Fruit fly (Drosophila melanogaster) whole organism, embryonic: Measurements from ENCODE around the gene pbl.

Source experiments
- Bdp1 ChIP-seq: fragments of 200-800 bp; sonication (Bioruptor generic); optimal IDR thresholded peaks from 3 replicates; lab custom pipeline; 2016; ENCODE audit warnings: missing biosample characterization, missing genetic modification characterization
- CG10209 ChIP-seq: fragments of 200-800 bp; sonication (Bioruptor generic); optimal IDR thresholded peaks from 3 replicates; lab custom pipeline; 2017; ENCODE audit warnings: missing biosample characterization, mild to moderate bottlenecking, missing genetic modification characterization, missing genetic modification reagents
- CG10274 ChIP-seq: fragments of 200-800 bp; sonication (Bioruptor generic); optimal IDR thresholded peaks from 3 replicates; lab custom pipeline; 2017; ENCODE audit warnings: missing biosample characterization, mild to moderate bottlenecking, missing genetic modification characterization
- CG11504 ChIP-seq: fragments of 200-800 bp; sonication (Bioruptor generic); optimal IDR thresholded peaks from 3 replicates; lab custom pipeline; 2019; ENCODE audit warnings: missing biosample characterization, mild to moderate bottlenecking, missing genetic modification characterization, moderate library complexity
- CG13287 ChIP-seq: fragments of 200-800 bp; sonication (Bioruptor generic); IDR thresholded peaks from 2 replicates; pipeline ENCODE4 v1.3.6; 2022; ENCODE audit warnings: missing biosample characterization, missing genetic modification characterization; ENCODE audit not compliant: partially characterized antibody
- CG13775 ChIP-seq: fragments of 200-800 bp; sonication (Bioruptor generic); optimal IDR thresholded peaks from 3 replicates; lab custom pipeline; 2017; ENCODE audit warnings: missing biosample characterization, mild to moderate bottlenecking, missing genetic modification characterization
- CG14667 ChIP-seq: fragments of 200-800 bp; sonication (Bioruptor generic); IDR thresholded peaks from 2 replicates; pipeline ENCODE4 v1.3.6; 2022; ENCODE audit warnings: missing biosample characterization, missing genetic modification characterization
- CG15601 ChIP-seq: fragments of 200-800 bp; sonication (Bioruptor generic); optimal IDR thresholded peaks from 3 replicates; lab custom pipeline; 2019; ENCODE audit warnings: missing biosample characterization, mild to moderate bottlenecking, missing genetic modification characterization, moderate library complexity
- CG1602 ChIP-seq: fragments of 200-800 bp; sonication (Bioruptor generic); optimal IDR thresholded peaks from 3 replicates; lab custom pipeline; 2016; ENCODE audit warnings: missing biosample characterization, missing genetic modification characterization
- CG1647 ChIP-seq: fragments of 200-800 bp; sonication (Bioruptor generic); optimal IDR thresholded peaks from 3 replicates; lab custom pipeline; 2016; ENCODE audit warnings: missing biosample characterization, missing genetic modification characterization
- CG17359 ChIP-seq: fragments of 200-800 bp; sonication (Bioruptor generic); optimal IDR thresholded peaks from 3 replicates; lab custom pipeline; 2018; ENCODE audit warnings: missing biosample characterization, mild to moderate bottlenecking, missing genetic modification characterization, moderate library complexity
- CG17361 ChIP-seq: fragments of 200-800 bp; sonication (Bioruptor generic); IDR thresholded peaks from 3 replicates; pipeline ENCODE4 v1.3.6; 2022; ENCODE audit warnings: missing biosample characterization, missing genetic modification characterization
- CG17568 ChIP-seq: fragments of 200-800 bp; sonication (Bioruptor generic); optimal IDR thresholded peaks from 2 replicates; lab custom pipeline; 2018; ENCODE audit warnings: missing biosample characterization, mild to moderate bottlenecking, missing genetic modification characterization, moderate library complexity
- CG18764 ChIP-seq: fragments of 200-800 bp; sonication (Bioruptor generic); optimal IDR thresholded peaks from 3 replicates; lab custom pipeline; 2016; ENCODE audit warnings: missing biosample characterization, missing genetic modification characterization
- CG33557 ChIP-seq: fragments of 200-800 bp; sonication (Bioruptor generic); optimal IDR thresholded peaks from 2 replicates; lab custom pipeline; 2019; ENCODE audit warnings: missing biosample characterization, mild to moderate bottlenecking, missing genetic modification characterization, moderate library complexity
- CG4328 ChIP-seq: fragments of 200-800 bp; sonication (Bioruptor generic); optimal IDR thresholded peaks from 3 replicates; lab custom pipeline; 2017; ENCODE audit warnings: missing biosample characterization, missing genetic modification reagents, missing genetic modification characterization
- CG6765 ChIP-seq: fragments of 200-800 bp; sonication (Bioruptor generic); optimal IDR thresholded peaks from 3 replicates; lab custom pipeline; 2017; ENCODE audit warnings: missing biosample characterization, mild to moderate bottlenecking, missing genetic modification characterization
- CG6813 ChIP-seq: fragments of 200-800 bp; sonication (Bioruptor generic); optimal IDR thresholded peaks from 2 replicates; lab custom pipeline; 2017; ENCODE audit warnings: missing biosample characterization, missing genetic modification characterization, mild to moderate bottlenecking, moderate library complexity, missing genetic modification reagents
- CG6854 ChIP-seq: fragments of 200-800 bp; sonication (Bioruptor generic); optimal IDR thresholded peaks from 3 replicates; lab custom pipeline; 2017; ENCODE audit warnings: missing biosample characterization, mild to moderate bottlenecking, missing genetic modification characterization
- CG7372 ChIP-seq: fragments of 200-800 bp; sonication (Bioruptor generic); IDR thresholded peaks from 2 replicates; pipeline ENCODE4 v1.3.6; 2022; ENCODE audit warnings: missing biosample characterization, missing genetic modification characterization
- CG8089 ChIP-seq: fragments of 200-800 bp; sonication (Bioruptor generic); optimal IDR thresholded peaks from 3 replicates; lab custom pipeline; 2016; ENCODE audit warnings: missing biosample characterization, missing genetic modification characterization
- CG8281 ChIP-seq: fragments of 200-800 bp; sonication (Bioruptor generic); optimal IDR thresholded peaks from 2 replicates; lab custom pipeline; 2018; ENCODE audit warnings: missing biosample characterization, mild to moderate bottlenecking, missing genetic modification characterization, moderate library complexity
- Dfd ChIP-seq, 2 experiments: fragments of >200 bp; optimal IDR thresholded peaks; 2 replicates each; lab custom pipeline; 2017; ENCODE audit warnings: missing biosample characterization in 2 of 2, missing genetic modification characterization in 2 of 2
- Dip3 ChIP-seq: fragments of 200-800 bp; sonication (Bioruptor generic); optimal IDR thresholded peaks from 3 replicates; lab custom pipeline; 2016; ENCODE audit warnings: missing biosample characterization, missing genetic modification characterization
- Dp ChIP-seq: fragments of 200-800 bp; sonication (Bioruptor generic); optimal IDR thresholded peaks from 2 replicates; lab custom pipeline; 2018; ENCODE audit warnings: missing biosample characterization, mild to moderate bottlenecking, missing genetic modification characterization, moderate library complexity
- ERR ChIP-seq: fragments of 200-800 bp; sonication (Bioruptor generic); optimal IDR thresholded peaks from 2 replicates; lab custom pipeline; 2016; ENCODE audit warnings: missing biosample characterization, missing genetic modification characterization
- Kr ChIP-seq: fragments of 200-800 bp; sonication (Bioruptor generic); optimal IDR thresholded peaks from 2 replicates; lab custom pipeline; 2017; ENCODE audit warnings: missing biosample characterization, mild to moderate bottlenecking, missing genetic modification characterization
- MTF-1 ChIP-seq: fragments of 200-800 bp; sonication (Bioruptor generic); optimal IDR thresholded peaks from 2 replicates; lab custom pipeline; 2018; ENCODE audit warnings: missing biosample characterization, mild to moderate bottlenecking, missing genetic modification characterization, borderline replicate concordance
- Mes4 ChIP-seq: fragments of 200-800 bp; sonication (Bioruptor generic); optimal IDR thresholded peaks from 2 replicates; lab custom pipeline; 2016; ENCODE audit warnings: missing biosample characterization, missing genetic modification characterization
- Six4 ChIP-seq: fragments of 200-800 bp; sonication (Bioruptor generic); optimal IDR thresholded peaks from 2 replicates; lab custom pipeline; 2016; ENCODE audit warnings: missing biosample characterization, missing genetic modification characterization
- Vsx1 ChIP-seq: fragments of 200-800 bp; sonication (Bioruptor generic); optimal IDR thresholded peaks from 2 replicates; lab custom pipeline; 2017; ENCODE audit warnings: missing biosample characterization, mild to moderate bottlenecking, missing genetic modification characterization, missing genetic modification reagents
- Xrp1 ChIP-seq: fragments of 200-800 bp; sonication (Bioruptor generic); IDR thresholded peaks from 2 replicates; pipeline ENCODE4 v1.3.6; 2022; ENCODE audit warnings: missing biosample characterization, missing genetic modification characterization
- YL-1 ChIP-seq: fragments of 200-800 bp; sonication (Bioruptor generic); optimal IDR thresholded peaks from 3 replicates; lab custom pipeline; 2017; ENCODE audit warnings: missing biosample characterization, mild to moderate bottlenecking, missing genetic modification characterization
- ap ChIP-seq: fragments of 200-800 bp; sonication (Bioruptor generic); IDR thresholded peaks from 2 replicates; pipeline ENCODE4 v1.3.6; 2022; ENCODE audit warnings: missing biosample characterization, missing genetic modification characterization
- bbx ChIP-seq: fragments of 200-800 bp; sonication (Bioruptor generic); IDR thresholded peaks from 2 replicates; pipeline ENCODE4 v1.3.6; 2022; ENCODE audit warnings: missing biosample characterization, missing genetic modification characterization; ENCODE audit not compliant: partially characterized antibody
- chinmo ChIP-seq: fragments of 200-800 bp; sonication (Bioruptor generic); IDR thresholded peaks from 4 replicates; pipeline ENCODE4 v1.3.6; 2022; ENCODE audit warnings: missing biosample characterization, missing genetic modification characterization; ENCODE audit not compliant: partially characterized antibody
- en ChIP-seq: fragments of 200-800 bp; sonication (Bioruptor generic); optimal IDR thresholded peaks from 2 replicates; lab custom pipeline; 2016; ENCODE audit warnings: missing biosample characterization, missing genetic modification characterization
- eve ChIP-seq, 2 experiments: fragments of >200 bp; optimal IDR thresholded peaks; 2 replicates each; lab custom pipeline; 2017; ENCODE audit warnings: missing biosample characterization in 2 of 2, missing genetic modification characterization in 2 of 2
- ewg ChIP-seq: fragments of 200-800 bp; sonication (Bioruptor generic); optimal IDR thresholded peaks from 3 replicates; lab custom pipeline; 2017; ENCODE audit warnings: mild to moderate bottlenecking, missing biosample characterization, missing genetic modification reagents, missing genetic modification characterization
- ftz-f1 ChIP-seq: fragments of 200-800 bp; sonication (Bioruptor generic); optimal IDR thresholded peaks from 2 replicates; lab custom pipeline; 2016; ENCODE audit warnings: missing biosample characterization, missing genetic modification characterization
- jigr1 ChIP-seq: fragments of 200-800 bp; sonication (Bioruptor generic); IDR thresholded peaks from 3 replicates; pipeline ENCODE4 v1.3.6; 2022; ENCODE audit warnings: missing biosample characterization, missing genetic modification characterization
- knrl ChIP-seq: fragments of 200-800 bp; sonication (Bioruptor generic); IDR thresholded peaks from 3 replicates; pipeline ENCODE4 v1.3.6; 2022; ENCODE audit warnings: missing biosample characterization, missing genetic modification characterization; ENCODE audit not compliant: partially characterized antibody
- pan ChIP-seq, 4 experiments: fragments of >200 bp in 3 of 4; fragments of 200-800 bp in 1 of 4; sonication (Bioruptor generic) in 1 of 4; optimal IDR thresholded peaks in 3 of 4; IDR thresholded peaks in 1 of 4; 2 replicates each; pipeline versions ENCODE4 v1.3.6 to Lab custom; 2017 to 2022; ENCODE audit warnings: missing biosample characterization in 2 of 4, missing genetic modification characterization in 2 of 4, mixed read lengths in 1 of 4
- rib ChIP-seq: fragments of 200-800 bp; sonication (Bioruptor generic); IDR thresholded peaks from 2 replicates; pipeline ENCODE4 v1.3.6; 2022; ENCODE audit warnings: missing biosample characterization, missing genetic modification characterization
- sens-2 ChIP-seq: fragments of 200-800 bp; sonication (Bioruptor generic); IDR thresholded peaks from 2 replicates; pipeline ENCODE4 v1.3.6; 2022; ENCODE audit warnings: missing biosample characterization, missing genetic modification characterization
- slou ChIP-seq: fragments of 200-800 bp; sonication (Bioruptor generic); optimal IDR thresholded peaks from 3 replicates; lab custom pipeline; 2016; ENCODE audit warnings: missing biosample characterization, missing genetic modification characterization
- sug ChIP-seq: fragments of 200-800 bp; optimal IDR thresholded peaks from 2 replicates; lab custom pipeline; 2019; ENCODE audit warnings: missing biosample characterization, mild to moderate bottlenecking, missing genetic modification characterization, moderate library complexity
- tio ChIP-seq: fragments of 200-800 bp; sonication (Bioruptor generic); optimal IDR thresholded peaks from 2 replicates; lab custom pipeline; 2017; ENCODE audit warnings: missing biosample characterization, missing genetic modification characterization, inconsistent platforms
- trh ChIP-seq: fragments of 200-800 bp; sonication (Bioruptor generic); optimal IDR thresholded peaks from 2 replicates; lab custom pipeline; 2016; ENCODE audit warnings: missing biosample characterization, missing genetic modification characterization

Gene pbl

DNA sequence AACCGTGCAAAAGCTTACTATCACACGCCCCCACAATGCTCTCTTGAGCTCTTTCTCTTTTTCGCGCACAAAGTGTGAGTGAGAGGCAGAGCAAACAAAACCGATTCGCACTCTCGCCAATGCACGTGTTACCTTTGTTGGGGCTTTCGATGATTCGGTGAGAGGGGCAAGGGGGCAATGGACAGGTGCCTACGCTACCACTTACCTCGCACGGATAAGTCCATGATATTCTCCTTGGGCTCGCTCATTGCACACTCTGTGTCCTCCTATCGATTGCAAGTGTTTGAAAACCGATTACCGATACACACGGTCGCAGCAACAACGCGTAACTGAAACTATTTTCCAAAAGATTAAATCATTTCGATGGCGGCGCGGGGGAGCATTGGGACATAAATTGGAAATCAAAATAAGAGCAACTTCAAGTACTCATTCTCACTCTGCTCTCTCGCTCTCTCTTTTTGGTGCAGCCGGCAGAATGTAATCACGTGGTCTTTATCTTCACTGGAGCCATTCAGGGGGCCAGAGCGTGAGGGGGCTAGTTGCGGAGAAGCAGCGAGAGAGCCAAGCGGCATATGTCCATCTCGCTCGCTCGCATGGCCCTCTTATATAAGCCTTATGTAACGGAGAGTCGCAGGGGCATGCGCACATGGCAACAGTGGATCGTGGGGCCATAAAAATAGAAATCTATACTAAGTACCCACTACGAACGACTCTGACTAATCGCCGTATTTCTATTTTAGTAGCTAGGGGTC lies 44.5 kb downstream of the pbl start, which contains the start of gene Pdp1 (continued):
- TF ChIP-seq Six4 (GFP tag; lab: Kevin White, UChicago) (no peak), CG8281 (tag; lab: Kevin White, UChicago) (no peak), bbx (peak; percentile 51), CG8089 (GFP tag; lab: Kevin White, UChicago) (no peak), slou (GFP tag; lab: Kevin White, UChicago) (no peak), en (GFP tag; lab: Kevin White, UChicago) (no peak), CG1602 (GFP tag; lab: Kevin White, UChicago) (no peak), CG13287 (peak; percentile 57), CG14667 (no peak), CG13775 (no peak), Kr (GFP tag; lab: Kevin White, UChicago) (no peak), CG4328 (GFP tag; lab: Kevin White, UChicago) (no peak), Bdp1 (no peak), YL-1 (peak; percentile 42), Vsx1 (GFP tag; lab: Kevin White, UChicago) (no peak), CG15601 (tag; lab: Kevin White, UChicago) (no peak), jigr1 (no peak), eve (GFP tag; optimal IDR thresholded peaks at IDR 0.05; lab: Kevin White, UChicago) (no peak), Dp (GFP tag; lab: Kevin White, UChicago) (peak; percentile 10), CG18764 (no peak), CG1647 (GFP tag; lab: Kevin White, UChicago) (no peak), CG11504 (tag; lab: Kevin White, UChicago) (peak; percentile 51), Xrp1 (GFP tag; lab: Robert Waterston, UW) (peak; percentile 31; the same call in 1 of the 2 replicates), chinmo (GFP tag; lab: Robert Waterston, UW) (peak; percentile 99), rib (GFP tag; lab: Robert Waterston, UW) (no peak), CG33557 (GFP tag; lab: Kevin White, UChicago) (no peak), Mes4 (GFP tag; lab: Kevin White, UChicago) (no peak), tio (GFP tag; lab: Kevin White, UChicago) (no peak), pan (optimal IDR thresholded peaks at IDR 0.05; lab: Kevin White, UChicago) (no peak), pan (GFP tag; optimal IDR thresholded peaks at IDR 0.05 in 1 of 2, IDR thresholded peaks at IDR 0.05 in 1 of 2) (peak in 1 of 2 experiments; percentile 23), ERR (GFP tag; lab: Kevin White, UChicago) (no peak), CG6765 (GFP tag; lab: Kevin White, UChicago) (peak; percentile 23), CG17359 (tag; lab: Kevin White, UChicago) (no peak), CG17361 (GFP tag; lab: Robert Waterston, UW) (no peak), CG6813 (GFP tag; lab: Kevin White, UChicago) (no peak), MTF-1 (no peak), CG7372 (GFP tag; lab: Robert Waterston, UW) (no peak), trh (GFP tag; lab: Kevin White, UChicago) (no peak), CG10274 (GFP tag; lab: Kevin White, UChicago) (no peak), CG10209 (no peak), knrl (GFP tag; lab: Robert Waterston, UW) (no peak), sens-2 (GFP tag; lab: Robert Waterston, UW) (no peak), ftz-f1 (GFP tag; lab: Kevin White, UChicago) (peak; percentile 26), ap (no peak), CG6854 (GFP tag; lab: Kevin White, UChicago) (no peak), Dfd (GFP tag; optimal IDR thresholded peaks at IDR 0.05; lab: Kevin White, UChicago) (no peak), sug (peak; percentile 89), Dip3 (GFP tag; lab: Kevin White, UChicago) (no peak), CG17568 (peak; percentile 37), ewg (GFP tag; lab: Kevin White, UChicago) (no peak)
